Fruit fly (Drosophila melanogaster): Measurements from ENCODE around the gene CG34428.

The CG34428 gene

dm6 chr3L:13087189-13087588 is 25.6 kb downstream of the CG34428 start, which contains the start of gene CG17300:
Gene CG17300, minus strand, starts transcription at chr3L:13087289.
- no peak for TF ChIP-seq EcR (GFP tag; optimal IDR thresholded peaks at IDR 0.05)
- no peak for TF ChIP-seq CG32121 (GFP tag; IDR thresholded peaks at IDR 0.05)
- no peak for TF ChIP-seq CG12605 (GFP tag; IDR thresholded peaks at IDR 0.05)
- TF ChIP-seq CG4496 (GFP tag; IDR thresholded peaks at IDR 0.05): no peak
- TF ChIP-seq CG15710 (tag; optimal IDR thresholded peaks at IDR 0.05): no peak
- no peak for TF ChIP-seq CG17806 (tag; optimal IDR thresholded peaks at IDR 0.05)
- no peak for TF ChIP-seq Pif1A (GFP tag; optimal IDR thresholded peaks at IDR 0.05)
- TF ChIP-seq fd96Ca (GFP tag; IDR thresholded peaks at IDR 0.05): no peak
- no peak for TF ChIP-seq Snoo (tag; optimal IDR thresholded peaks at IDR 0.05)
- no peak for TF ChIP-seq CG13204 (GFP tag; optimal IDR thresholded peaks at IDR 0.05)
- no peak for TF ChIP-seq Pif1B (GFP tag; optimal IDR thresholded peaks at IDR 0.05)
- TF ChIP-seq gl (tag; optimal IDR thresholded peaks at IDR 0.05): no peak
- TF ChIP-seq CG34367 (tag; optimal IDR thresholded peaks at IDR 0.05): no peak
- TF ChIP-seq CG8301 (tag; optimal IDR thresholded peaks at IDR 0.05): no peak
- no peak for TF ChIP-seq CG10348 (GFP tag; IDR thresholded peaks at IDR 0.05)
- TF ChIP-seq CG14655 (GFP tag; optimal IDR thresholded peaks at IDR 0.05): no peak
- no peak for TF ChIP-seq CG9948 (tag; optimal IDR thresholded peaks at IDR 0.05)
- TF ChIP-seq Ets98B (GFP tag; IDR thresholded peaks at IDR 0.05): no peak
- TF ChIP-seq CG8159 (tag; optimal IDR thresholded peaks at IDR 0.05): no peak
- no peak for TF ChIP-seq rn (GFP tag; IDR thresholded peaks at IDR 0.05)

- TF ChIP-seq CG10348 (GFP tag; IDR thresholded peaks at IDR 0.05): no peak
- no peak for TF ChIP-seq CG17806 (tag; optimal IDR thresholded peaks at IDR 0.05)
- no peak for TF ChIP-seq CG8301 (tag; optimal IDR thresholded peaks at IDR 0.05)
- TF ChIP-seq EcR (GFP tag; optimal IDR thresholded peaks at IDR 0.05): no peak
- TF ChIP-seq gl (tag; optimal IDR thresholded peaks at IDR 0.05): no peak
- TF ChIP-seq CG8159 (tag; optimal IDR thresholded peaks at IDR 0.05): no peak
- TF ChIP-seq Pif1A (GFP tag; optimal IDR thresholded peaks at IDR 0.05): no peak
- no peak for TF ChIP-seq CG34367 (tag; optimal IDR thresholded peaks at IDR 0.05)
- no peak for TF ChIP-seq CG14655 (GFP tag; optimal IDR thresholded peaks at IDR 0.05)
- no peak for TF ChIP-seq Snoo (tag; optimal IDR thresholded peaks at IDR 0.05)
Observed at dm6 chr3L:13089869-13090268, 28.3 kb downstream of the CG34428 start, which contains the start of gene CG11251. Gene CG11251, minus strand, starts transcription at chr3L:13089969.

dm6 chr3L:13099151-13099550 is 37.6 kb downstream of the CG34428 start:
- TF ChIP-seq Pif1A (GFP tag; optimal IDR thresholded peaks at IDR 0.05) (no peak), CG12605 (GFP tag; IDR thresholded peaks at IDR 0.05) (no peak), Pif1B (GFP tag; optimal IDR thresholded peaks at IDR 0.05) (no peak), CG32121 (GFP tag; IDR thresholded peaks at IDR 0.05) (no peak), Ets98B (GFP tag; IDR thresholded peaks at IDR 0.05) (no peak), CG13204 (GFP tag; optimal IDR thresholded peaks at IDR 0.05) (no peak)

- TF ChIP-seq CG4496 (GFP tag; IDR thresholded peaks at IDR 0.05) (no peak), CG13204 (GFP tag; optimal IDR thresholded peaks at IDR 0.05) (peak; percentile 17)
Observed at dm6 chr3L:13100438-13100837, 38.9 kb downstream of the CG34428 start.

- no peak for TF ChIP-seq CG8301 (tag; optimal IDR thresholded peaks at IDR 0.05)
- TF ChIP-seq CG12605 (GFP tag; IDR thresholded peaks at IDR 0.05): no peak
- TF ChIP-seq gl (tag; optimal IDR thresholded peaks at IDR 0.05): no peak
- no peak for TF ChIP-seq Pif1A (GFP tag; optimal IDR thresholded peaks at IDR 0.05)
- TF ChIP-seq CG34367 (tag; optimal IDR thresholded peaks at IDR 0.05): no peak
- no peak for TF ChIP-seq CG4496 (GFP tag; IDR thresholded peaks at IDR 0.05)
- TF ChIP-seq Ets98B (GFP tag; IDR thresholded peaks at IDR 0.05): no peak
- TF ChIP-seq CG10348 (GFP tag; IDR thresholded peaks at IDR 0.05): no peak
- TF ChIP-seq CG14655 (GFP tag; optimal IDR thresholded peaks at IDR 0.05): no peak
- TF ChIP-seq CG32121 (GFP tag; IDR thresholded peaks at IDR 0.05): no peak
- no peak for TF ChIP-seq CG15710 (tag; optimal IDR thresholded peaks at IDR 0.05)
- no peak for TF ChIP-seq fd96Ca (GFP tag; IDR thresholded peaks at IDR 0.05)
- TF ChIP-seq D1 (tag; optimal IDR thresholded peaks at IDR 0.05): no peak
- no peak for TF ChIP-seq rn (GFP tag; IDR thresholded peaks at IDR 0.05)
Observed at dm6 chr3L:13105863-13106262, 44.3 kb downstream of the CG34428 start.

- peak; percentile 34; the same call in 1 of the 3 replicates for TF ChIP-seq CG4496 (GFP tag; IDR thresholded peaks at IDR 0.05)
- TF ChIP-seq D1 (tag; optimal IDR thresholded peaks at IDR 0.05): peak; percentile 46
- no peak for TF ChIP-seq rn (GFP tag; IDR thresholded peaks at IDR 0.05)
- TF ChIP-seq Pif1A (GFP tag; optimal IDR thresholded peaks at IDR 0.05): peak; percentile 74
- TF ChIP-seq CG34367 (tag; optimal IDR thresholded peaks at IDR 0.05): peak; percentile 50
- TF ChIP-seq fd96Ca (GFP tag; IDR thresholded peaks at IDR 0.05): 0 out of 3 replicates have a peak, but pooled peaks have one; percentile 25
- peak; percentile 60 for TF ChIP-seq Pif1B (GFP tag; optimal IDR thresholded peaks at IDR 0.05)
- TF ChIP-seq CG17806 (tag; optimal IDR thresholded peaks at IDR 0.05): peak; percentile 83
- TF ChIP-seq Snoo (tag; optimal IDR thresholded peaks at IDR 0.05): no peak
- TF ChIP-seq CG12605 (GFP tag; IDR thresholded peaks at IDR 0.05): peak; percentile 43; the same call in 1 of the 2 replicates
- TF ChIP-seq gl (tag; optimal IDR thresholded peaks at IDR 0.05): peak; percentile 68
- peak; percentile 81 for TF ChIP-seq CG9948 (tag; optimal IDR thresholded peaks at IDR 0.05)
- peak; percentile 28 for TF ChIP-seq CG13204 (GFP tag; optimal IDR thresholded peaks at IDR 0.05)
- no peak for TF ChIP-seq Ets98B (GFP tag; IDR thresholded peaks at IDR 0.05)
- no peak for TF ChIP-seq CG32121 (GFP tag; IDR thresholded peaks at IDR 0.05)
- peak; percentile 73 for TF ChIP-seq CG15710 (tag; optimal IDR thresholded peaks at IDR 0.05)
- peak; percentile 77 for TF ChIP-seq CG14655 (GFP tag; optimal IDR thresholded peaks at IDR 0.05)
- peak; percentile 39 for TF ChIP-seq CG8301 (tag; optimal IDR thresholded peaks at IDR 0.05)
- TF ChIP-seq CG8159 (tag; optimal IDR thresholded peaks at IDR 0.05): peak; percentile 75
- no peak for TF ChIP-seq CG10348 (GFP tag; IDR thresholded peaks at IDR 0.05)
- TF ChIP-seq EcR (GFP tag; optimal IDR thresholded peaks at IDR 0.05): peak; percentile 23
Observed at dm6 chr3L:13107307-13107938, 45.9 kb downstream of the CG34428 start.

Data from whole organism, pupa.